Fruit fly (Drosophila melanogaster) whole organism, wandering third instar larva: ENCODE measurements around the gene gro.

ENCODE experiments used
- Abd-B ChIP-seq: fragments of >200 bp; optimal IDR thresholded peaks from 2 replicates; lab custom pipeline; 2017; ENCODE audit warnings: missing biosample characterization, missing genetic modification characterization
- CG32264 ChIP-seq: fragments of 200-800 bp; sonication (Bioruptor generic); optimal IDR thresholded peaks from 2 replicates; lab custom pipeline; 2016; ENCODE audit warnings: missing biosample characterization, missing genetic modification characterization
- CG9705 ChIP-seq: fragments of 200-800 bp; sonication (Bioruptor generic); optimal IDR thresholded peaks from 2 replicates; lab custom pipeline; 2018; ENCODE audit warnings: missing biosample characterization, mild to moderate bottlenecking, missing genetic modification characterization
- CrebA ChIP-seq: fragments of 200-800 bp; sonication (Bioruptor generic); optimal IDR thresholded peaks from 2 replicates; lab custom pipeline; 2016; ENCODE audit warnings: missing biosample characterization, mild to moderate bottlenecking, missing genetic modification characterization, borderline replicate concordance
- Dfd ChIP-seq: fragments of >200 bp; optimal IDR thresholded peaks from 2 replicates; lab custom pipeline; 2017; ENCODE audit warnings: missing biosample characterization, missing genetic modification characterization
- Dif ChIP-seq: fragments of 200-275, 200-300 bp; sonication (Bioruptor generic); optimal IDR thresholded peaks from 2 replicates; lab custom pipeline; 2018; ENCODE audit warnings: missing biosample characterization, missing genetic modification characterization; ENCODE audit not compliant: partially characterized antibody
- GATAd ChIP-seq: sonication (Bioruptor generic); optimal IDR thresholded peaks from 2 replicates; lab custom pipeline; 2016; ENCODE audit warnings: missing biosample characterization, missing genetic modification characterization
- HLH106 ChIP-seq: fragments of 200-800 bp; optimal IDR thresholded peaks from 3 replicates; lab custom pipeline; 2019; ENCODE audit warnings: missing biosample characterization, mild to moderate bottlenecking, missing genetic modification characterization, moderate library complexity
- Hnf4 ChIP-seq: fragments of 200-800 bp; sonication (Bioruptor generic); optimal IDR thresholded peaks from 2 replicates; lab custom pipeline; 2016; ENCODE audit warnings: missing biosample characterization, mild to moderate bottlenecking, missing genetic modification characterization
- Hr78 ChIP-seq: fragments of >200 bp; optimal IDR thresholded peaks from 2 replicates; lab custom pipeline; 2017; ENCODE audit warnings: missing biosample characterization, missing genetic modification characterization
- Hr83 ChIP-seq: fragments of 200-300 bp; sonication (Bioruptor generic); optimal IDR thresholded peaks from 2 replicates; lab custom pipeline; 2016; ENCODE audit warnings: missing biosample characterization, mild to moderate bottlenecking, missing genetic modification characterization, moderate library complexity; ENCODE audit not compliant: poor library complexity, severe bottlenecking
- Jra ChIP-seq: sonication (Bioruptor generic); optimal IDR thresholded peaks from 2 replicates; lab custom pipeline; 2016; ENCODE audit warnings: missing biosample characterization, missing genetic modification characterization
- Mio ChIP-seq: sonication (Bioruptor generic); optimal IDR thresholded peaks from 2 replicates; lab custom pipeline; 2016; ENCODE audit warnings: missing biosample characterization, missing genetic modification characterization
- Myc ChIP-seq: fragments of >200 bp; optimal IDR thresholded peaks from 2 replicates; lab custom pipeline; 2017
- N ChIP-seq: fragments of >200 bp; optimal IDR thresholded peaks from 2 replicates; lab custom pipeline; 2018; ENCODE audit warnings: missing biosample characterization, missing external identifiers, missing genetic modification characterization
- OdsH ChIP-seq: fragments of 200-800 bp; sonication (Bioruptor generic); optimal IDR thresholded peaks from 2 replicates; lab custom pipeline; 2016; ENCODE audit warnings: missing biosample characterization, mild to moderate bottlenecking, missing genetic modification characterization
- Rel ChIP-seq, 2 experiments: fragments of 200-800 bp; sonication (Bioruptor generic) in 1 of 2; optimal IDR thresholded peaks; 2 replicates in 1 of 2; 3 replicates in 1 of 2; lab custom pipeline; 2016 to 2019; ENCODE audit warnings: mild to moderate bottlenecking in 2 of 2, missing biosample characterization in 2 of 2, missing genetic modification characterization in 2 of 2, moderate library complexity in 1 of 2
- Sp1 ChIP-seq: fragments of 200-800 bp; sonication (Bioruptor generic); optimal IDR thresholded peaks from 3 replicates; lab custom pipeline; 2019; ENCODE audit warnings: missing biosample characterization, mild to moderate bottlenecking, missing genetic modification characterization, moderate library complexity
- Vsx2 ChIP-seq: fragments of 200-300, 225-300 bp; sonication (Bioruptor generic); optimal IDR thresholded peaks from 2 replicates; lab custom pipeline; 2018; ENCODE audit warnings: missing biosample characterization, missing genetic modification characterization; ENCODE audit not compliant: partially characterized antibody
- br ChIP-seq: fragments of 200-800 bp; sonication (Bioruptor generic); optimal IDR thresholded peaks from 2 replicates; lab custom pipeline; 2016; ENCODE audit warnings: missing biosample characterization, missing genetic modification characterization
- brk ChIP-seq: fragments of 200-800 bp; sonication (Bioruptor generic); optimal IDR thresholded peaks from 2 replicates; lab custom pipeline; 2016; ENCODE audit warnings: missing biosample characterization, mild to moderate bottlenecking, missing genetic modification characterization
- dl ChIP-seq, 2 experiments: fragments of 175-275, 200-275 bp in 1 of 2; fragments of 200-275 bp in 1 of 2; sonication (Bioruptor generic); optimal IDR thresholded peaks; lab custom pipeline; 2018; ENCODE audit warnings: mild to moderate bottlenecking in 2 of 2, missing biosample characterization in 2 of 2, missing genetic modification characterization in 2 of 2, moderate library complexity in 2 of 2; ENCODE audit not compliant: partially characterized antibody in 2 of 2, insufficient read depth in 1 of 2
- dmrt93B ChIP-seq: fragments of 200-800 bp; sonication (Bioruptor generic); optimal IDR thresholded peaks from 2 replicates; lab custom pipeline; 2018; ENCODE audit warnings: missing biosample characterization, mild to moderate bottlenecking, missing genetic modification characterization
- dsf ChIP-seq: sonication (Bioruptor generic); optimal IDR thresholded peaks from 2 replicates; lab custom pipeline; 2016; ENCODE audit warnings: missing biosample characterization, missing genetic modification characterization, borderline replicate concordance
- ey ChIP-seq: fragments of 200-800 bp; sonication (Bioruptor generic); optimal IDR thresholded peaks from 2 replicates; lab custom pipeline; 2016; ENCODE audit warnings: missing biosample characterization, missing genetic modification characterization
- foxo ChIP-seq, 2 experiments: fragments of 200-800 bp; sonication (Bioruptor generic); optimal IDR thresholded peaks; 2 replicates in 1 of 2; 3 replicates in 1 of 2; lab custom pipeline; 2016 to 2017; ENCODE audit warnings: missing biosample characterization in 2 of 2, missing genetic modification characterization in 2 of 2
- fru ChIP-seq: fragments of 200-800 bp; sonication (Bioruptor generic); optimal IDR thresholded peaks from 3 replicates; lab custom pipeline; 2016; ENCODE audit warnings: missing biosample characterization, mild to moderate bottlenecking, missing genetic modification characterization
- h ChIP-seq: fragments of 200-800 bp; sonication (Bioruptor generic); optimal IDR thresholded peaks from 3 replicates; lab custom pipeline; 2016; ENCODE audit warnings: missing biosample characterization, mild to moderate bottlenecking, missing genetic modification characterization
- jim ChIP-seq: fragments of 175-275, 200-325 bp; sonication (Bioruptor generic); optimal IDR thresholded peaks from 2 replicates; lab custom pipeline; 2016; ENCODE audit warnings: missing biosample characterization, mild to moderate bottlenecking, missing genetic modification characterization
- lola ChIP-seq: fragments of >200 bp; optimal IDR thresholded peaks from 2 replicates; lab custom pipeline; 2017; ENCODE audit warnings: missing biosample characterization, missing genetic modification characterization
- pan ChIP-seq: fragments of >200 bp; optimal IDR thresholded peaks from 2 replicates; lab custom pipeline; 2017
- psq ChIP-seq: fragments of 200-800 bp; sonication (Bioruptor generic); optimal IDR thresholded peaks from 3 replicates; lab custom pipeline; 2017; ENCODE audit warnings: missing biosample characterization, mild to moderate bottlenecking, missing genetic modification characterization, moderate library complexity
- rgr ChIP-seq: fragments of 200-800 bp; sonication (Bioruptor generic); optimal IDR thresholded peaks from 3 replicates; lab custom pipeline; 2016; ENCODE audit warnings: missing biosample characterization, mild to moderate bottlenecking, missing genetic modification characterization
- sage ChIP-seq: fragments of 200-800 bp; sonication (Bioruptor generic); optimal IDR thresholded peaks from 2 replicates; lab custom pipeline; 2016; ENCODE audit warnings: missing biosample characterization, mild to moderate bottlenecking, missing genetic modification characterization
- sv ChIP-seq: fragments of 200-800 bp; sonication (Bioruptor generic); optimal IDR thresholded peaks from 3 replicates; lab custom pipeline; 2016; ENCODE audit warnings: missing biosample characterization, missing genetic modification characterization
- usp ChIP-seq: fragments of >200 bp; optimal IDR thresholded peaks from 2 replicates; lab custom pipeline; 2017; ENCODE audit warnings: missing biosample characterization, missing genetic modification characterization
- woc ChIP-seq: sonication (Bioruptor generic); optimal IDR thresholded peaks from 2 replicates; lab custom pipeline; 2016; ENCODE audit warnings: missing biosample characterization, mild to moderate bottlenecking, missing genetic modification characterization

Gene gro

DNA sequence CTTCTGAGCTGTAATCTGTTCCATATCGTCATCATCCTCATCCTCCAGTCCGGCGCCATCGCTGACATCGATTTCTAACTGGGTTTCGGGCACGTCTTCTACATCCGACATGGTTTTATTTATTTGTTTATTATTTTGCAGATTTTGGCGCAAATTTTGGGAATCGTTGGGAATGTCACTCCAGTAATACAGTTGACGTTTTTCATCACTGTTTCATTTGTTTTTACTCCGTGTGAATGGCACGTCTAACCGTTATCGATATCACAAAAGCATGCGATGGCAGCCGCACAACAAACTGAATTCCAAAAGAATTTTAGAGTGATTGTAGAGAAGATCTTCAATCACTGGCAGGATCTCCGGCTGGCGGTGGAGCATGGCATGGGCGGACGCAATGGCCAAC lies 14.8 kb downstream of the gro start, which contains the start of the genes Sld5 and CG14543:
Gene Sld5, minus strand, starts transcription at position 167 of the 400 bp plus-strand sequence.
Gene CG14543, plus strand, starts transcription at position 250 of the 400 bp plus-strand sequence.
- TF ChIP-seq N (GFP tag; lab: Kevin White, UChicago) (no peak), jim (GFP tag; lab: Kevin White, UChicago) (no peak), Vsx2 (GFP tag; lab: Kevin White, UChicago) (no peak), Abd-B (GFP tag; lab: Kevin White, UChicago) (no peak), pan (no peak), psq (GFP tag; lab: Kevin White, UChicago) (no peak), lola (GFP tag; lab: Kevin White, UChicago) (no peak), h (GFP tag; lab: Kevin White, UChicago) (peak; percentile 38), Dfd (GFP tag; lab: Kevin White, UChicago) (no peak), br (GFP tag; lab: Kevin White, UChicago) (peak; percentile 10), Sp1 (GFP tag; lab: Kevin White, UChicago) (peak; percentile 2), OdsH (GFP tag; lab: Kevin White, UChicago) (no peak), dsf (GFP tag; lab: Kevin White, UChicago) (no peak), CrebA (GFP tag; lab: Kevin White, UChicago) (no peak), dl (GFP tag; optimal IDR thresholded peaks at IDR 0.05; lab: Kevin White, UChicago; ENCODE audit: insufficient read depth in 1 of 2, partially characterized antibody in 2 of 2) (no peak), sage (no peak), Hr83 (GFP tag; lab: Kevin White, UChicago) (no peak), woc (no peak), sv (GFP tag; lab: Kevin White, UChicago) (no peak), brk (no peak), usp (no peak), fru (GFP tag; lab: Kevin White, UChicago) (no peak), GATAd (GFP tag; lab: Kevin White, UChicago) (no peak), Myc (lab: Kevin White, UChicago) (no peak), Hnf4 (GFP tag; lab: Kevin White, UChicago) (peak; percentile 44), CG32264 (GFP tag; lab: Kevin White, UChicago) (no peak), HLH106 (no peak), CG9705 (no peak), Rel (GFP tag; optimal IDR thresholded peaks at IDR 0.05; lab: Kevin White, UChicago) (no peak), Rel (tag; optimal IDR thresholded peaks at IDR 0.05; lab: Kevin White, UChicago) (peak; percentile 2), rgr (peak; percentile 42), Dif (GFP tag; lab: Kevin White, UChicago) (no peak), foxo (GFP tag; optimal IDR thresholded peaks at IDR 0.05; lab: Kevin White, UChicago) (peak in 1 of 2 experiments; percentile 37)
- TF ChIP-seq, all 38 proteins: peak for 7

DNA sequence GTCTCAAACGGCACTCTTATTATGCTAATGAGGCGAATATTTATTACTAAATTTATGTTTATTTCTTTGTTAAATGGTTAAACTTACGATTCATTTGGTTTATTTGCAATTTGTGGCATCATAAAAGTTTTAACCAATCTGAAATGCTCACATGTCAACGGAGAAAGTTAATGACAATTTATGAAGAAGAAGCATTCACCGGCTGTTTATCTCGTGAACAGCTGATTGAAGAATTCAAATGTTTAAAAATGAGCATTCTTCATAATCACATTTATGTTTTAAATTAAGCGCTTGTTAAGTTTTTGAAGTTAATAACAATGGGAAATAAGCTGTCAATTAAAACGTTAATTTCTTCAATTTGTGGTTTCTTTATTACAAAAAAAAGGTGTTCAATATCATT lies 16.5 kb downstream of the gro start, which contains the start of the genes PIG-P and Tcs6:
Gene PIG-P, minus strand, starts transcription at position 158 of the 400 bp plus-strand sequence.
Gene Tcs6, minus strand, starts transcription at position 158 of the 400 bp plus-strand sequence.
- TF ChIP-seq sage (peak; percentile 53), N (GFP tag; lab: Kevin White, UChicago) (no peak), dsf (GFP tag; lab: Kevin White, UChicago) (peak; percentile 3)
- TF ChIP-seq, all 38 proteins: peak for 2

DNA sequence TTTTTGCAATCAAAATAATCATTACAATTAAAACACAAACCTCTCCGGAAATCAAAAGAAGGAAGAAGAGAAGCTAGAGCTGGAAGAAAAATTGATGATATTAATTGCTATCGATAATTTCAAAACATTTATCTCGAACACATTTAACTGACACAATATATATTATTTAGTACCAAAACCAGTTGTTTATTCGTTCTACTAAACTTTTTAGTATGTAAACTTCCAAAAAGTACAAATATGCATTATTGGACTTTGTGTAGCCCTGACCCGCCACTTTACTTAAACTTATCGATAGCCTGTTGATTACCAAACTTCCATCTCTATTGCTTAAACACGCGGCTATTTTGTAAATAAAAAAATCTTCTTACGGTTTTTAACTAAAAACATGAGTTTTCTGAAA lies 17.7 kb downstream of the gro start, which contains the start of the genes RpL34a and Trmt61:
Gene RpL34a, minus strand, starts transcription at position 73 of the 400 bp plus-strand sequence.
Gene Trmt61, plus strand, starts transcription at position 302 of the 400 bp plus-strand sequence.
- TF ChIP-seq CrebA (GFP tag; lab: Kevin White, UChicago) (no peak), dl (GFP tag; optimal IDR thresholded peaks at IDR 0.05; lab: Kevin White, UChicago; ENCODE audit: insufficient read depth in 1 of 2, partially characterized antibody in 2 of 2) (no peak), CG9705 (peak; percentile 88), Mio (GFP tag; lab: Kevin White, UChicago) (no peak), Jra (peak; percentile 82), sage (peak; percentile 73), usp (no peak), br (GFP tag; lab: Kevin White, UChicago) (peak; percentile 78), dmrt93B (peak; percentile 85), Hnf4 (GFP tag; lab: Kevin White, UChicago) (peak; percentile 84), woc (peak; percentile 4), HLH106 (peak; percentile 82), CG32264 (GFP tag; lab: Kevin White, UChicago) (peak; percentile 70), Myc (lab: Kevin White, UChicago) (peak; percentile 42), OdsH (GFP tag; lab: Kevin White, UChicago) (peak; percentile 78), foxo (GFP tag; optimal IDR thresholded peaks at IDR 0.05; lab: Kevin White, UChicago) (peak; percentile 33 to 80), Hr83 (GFP tag; lab: Kevin White, UChicago) (peak; percentile 25), h (GFP tag; lab: Kevin White, UChicago) (peak; percentile 87), Dfd (GFP tag; lab: Kevin White, UChicago) (no peak), Rel (GFP tag; optimal IDR thresholded peaks at IDR 0.05; lab: Kevin White, UChicago) (no peak), Rel (tag; optimal IDR thresholded peaks at IDR 0.05; lab: Kevin White, UChicago) (peak; percentile 65), psq (GFP tag; lab: Kevin White, UChicago) (peak; percentile 49), dsf (GFP tag; lab: Kevin White, UChicago) (peak; percentile 77), Sp1 (GFP tag; lab: Kevin White, UChicago) (peak; percentile 89), rgr (peak; percentile 85), sv (GFP tag; lab: Kevin White, UChicago) (peak; percentile 70), fru (GFP tag; lab: Kevin White, UChicago) (peak; percentile 77), Hr78 (GFP tag; lab: Kevin White, UChicago) (no peak), ey (GFP tag; lab: Kevin White, UChicago) (peak; percentile 54)
- TF ChIP-seq, all 38 proteins: peak for 22
